Fruit fly (Drosophila melanogaster): ENCODE data around the gene PIG-P.
A peak's percentile ranks its signal among the peaks of the same experiment; 100 is the strongest.

PIG-P gene

dm6 chr3R:26098502-26099210 is 40.6 kb upstream of the PIG-P start, which contains the start of gene dysf (continued):
- peak; percentile 13 for TF ChIP-seq cato (GFP tag; optimal IDR thresholded peaks at IDR 0.05; ENCODE audit: borderline replicate concordance)
- peak; percentile 50; the same call in 1 of the 2 replicates for TF ChIP-seq CG4404 (GFP tag; IDR thresholded peaks at IDR 0.05)
- no peak for TF ChIP-seq Rx (GFP tag; IDR thresholded peaks at IDR 0.05)
- TF ChIP-seq cwo (GFP tag; optimal IDR thresholded peaks at IDR 0.05): peak; percentile 10
- no peak for TF ChIP-seq CG17612 (GFP tag; IDR thresholded peaks at IDR 0.05)
- TF ChIP-seq dati (GFP tag; IDR thresholded peaks at IDR 0.05): no peak
- no peak for TF ChIP-seq Bteb2 (GFP tag; optimal IDR thresholded peaks at IDR 0.05)
- no peak for TF ChIP-seq MBD-R2 (GFP tag; IDR thresholded peaks at IDR 0.05)
- TF ChIP-seq ttk (GFP tag; IDR thresholded peaks at IDR 0.05): peak; percentile 67
- peak in 1 of 2 experiments; percentile 32 for TF ChIP-seq Hr78 (GFP tag; optimal IDR thresholded peaks at IDR 0.05)
- peak; percentile 71 for TF ChIP-seq CG13775 (GFP tag; optimal IDR thresholded peaks at IDR 0.05)
- TF ChIP-seq Dip3 (GFP tag; optimal IDR thresholded peaks at IDR 0.05): no peak
- TF ChIP-seq Oli (tag; optimal IDR thresholded peaks at IDR 0.05): peak; percentile 76
- TF ChIP-seq Ssrp (tag; optimal IDR thresholded peaks at IDR 0.05): peak; percentile 76
- no peak for TF ChIP-seq trh (GFP tag; optimal IDR thresholded peaks at IDR 0.05)
- TF ChIP-seq Blimp-1 (GFP tag; optimal IDR thresholded peaks at IDR 0.05): peak; percentile 71
- TF ChIP-seq CG7271 (tag; optimal IDR thresholded peaks at IDR 0.05): peak; percentile 37
- no peak for TF ChIP-seq Mrtf (GFP tag; IDR thresholded peaks at IDR 0.05)
- TF ChIP-seq gro (GFP tag; optimal IDR thresholded peaks at IDR 0.05): no peak
- no peak for TF ChIP-seq unc-4 (GFP tag; IDR thresholded peaks at IDR 0.05; ENCODE audit: partially characterized antibody)
- peak in 1 of 2 experiments; percentile 45 for TF ChIP-seq Eip74EF (GFP tag; optimal IDR thresholded peaks at IDR 0.05)
- TF ChIP-seq CG6854 (GFP tag; optimal IDR thresholded peaks at IDR 0.05): peak; percentile 22
- TF ChIP-seq Chrac-16 (GFP tag; optimal IDR thresholded peaks at IDR 0.05): peak; percentile 30
- TF ChIP-seq Ravus (GFP tag; IDR thresholded peaks at IDR 0.05): no peak
- no peak for TF ChIP-seq run (tag; optimal IDR thresholded peaks at IDR 0.05)
- no peak for TF ChIP-seq bbx (GFP tag; IDR thresholded peaks at IDR 0.05; ENCODE audit: partially characterized antibody)
- TF ChIP-seq CG11560 (tag; IDR thresholded peaks at IDR 0.05): no peak
- peak; percentile 18; the same call in 1 of the 2 replicates for TF ChIP-seq klu (GFP tag; IDR thresholded peaks at IDR 0.05)
- TF ChIP-seq odd (GFP tag; optimal IDR thresholded peaks at IDR 0.05): peak; percentile 68
- peak; percentile 25 for TF ChIP-seq caup (GFP tag; optimal IDR thresholded peaks at IDR 0.05; ENCODE audit: severe bottlenecking)
- peak; percentile 77 for TF ChIP-seq Meics (GFP tag; optimal IDR thresholded peaks at IDR 0.05)
- peak; percentile 35 for TF ChIP-seq tap (tag; optimal IDR thresholded peaks at IDR 0.05)
- peak; percentile 54 for TF ChIP-seq tin (GFP tag; optimal IDR thresholded peaks at IDR 0.05)
- 0 out of 2 replicates have a peak, but pooled peaks have one; percentile 25 for TF ChIP-seq sob (GFP tag; IDR thresholded peaks at IDR 0.05)
- TF ChIP-seq CG10267 (tag; optimal IDR thresholded peaks at IDR 0.05): peak; percentile 80
- TF ChIP-seq CkIIα-i1 (GFP tag; IDR thresholded peaks at IDR 0.05): no peak
- TF ChIP-seq danr (GFP tag; IDR thresholded peaks at IDR 0.05): peak; percentile 40; the same call in 1 of the 2 replicates
- TF ChIP-seq Trl (optimal IDR thresholded peaks at IDR 0.05): no peak
- TF ChIP-seq Trl (GFP tag; optimal IDR thresholded peaks at IDR 0.05): no peak
- peak; percentile 46; the same call in 1 of the 2 replicates for TF ChIP-seq CG3847 (GFP tag; IDR thresholded peaks at IDR 0.05)
- peak; percentile 40; the same call in 1 of the 2 replicates for TF ChIP-seq ara (GFP tag; IDR thresholded peaks at IDR 0.05)
- no peak for TF ChIP-seq Med (GFP tag)
- no peak for TF ChIP-seq gce (GFP tag; IDR thresholded peaks at IDR 0.05)
- no peak for TF ChIP-seq gt (GFP tag; IDR thresholded peaks at IDR 0.05)
- TF ChIP-seq Myb (GFP tag; optimal IDR thresholded peaks at IDR 0.05): no peak
- TF ChIP-seq CG7839 (tag; optimal IDR thresholded peaks at IDR 0.05): peak; percentile 84
- TF ChIP-seq insv (GFP tag; optimal IDR thresholded peaks at IDR 0.05): no peak
- peak; percentile 68; the same call in 2 of the 3 replicates for TF ChIP-seq row (GFP tag; IDR thresholded peaks at IDR 0.05)
- TF ChIP-seq Hsf (GFP tag; optimal IDR thresholded peaks at IDR 0.05): no peak
- peak; percentile 38 for TF ChIP-seq lmd (GFP tag; IDR thresholded peaks at IDR 0.05)

Measured in whole organism, embryonic.